Worm (Caenorhabditis elegans): ENCODE measurements around the gene sri-42.
"Not testable (repeated sequence)": the region's sequence is repeated elsewhere in the genome, so short reads cannot be mapped to it uniquely, and the experiment has no call there.

DNA sequence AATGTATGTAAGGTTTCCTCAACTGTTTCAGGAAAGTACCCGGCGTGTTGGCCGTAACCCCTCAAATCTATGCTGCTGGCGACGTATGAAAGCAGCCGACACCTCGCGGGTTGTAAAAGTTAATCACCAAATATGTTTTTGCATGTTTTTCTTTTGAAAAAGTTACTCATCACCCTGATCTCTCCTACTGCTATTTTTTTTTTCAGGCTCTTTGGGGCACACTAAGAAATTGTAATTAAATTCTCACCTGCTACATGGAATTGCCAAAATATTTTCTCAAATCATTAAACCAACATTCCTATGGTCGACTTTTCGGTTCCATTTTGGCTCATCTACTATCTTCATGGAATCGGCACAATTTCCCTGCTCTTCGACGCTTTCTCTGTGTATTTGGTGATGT lies 42.1 kb upstream of the sri-42 start, which contains the start of gene sri-78:
- not testable (repeated sequence) for TF ChIP-seq mxl-3 (GFP tag; optimal IDR thresholded peaks at IDR 0.05); skn-1 (tag; optimal IDR thresholded peaks at IDR 0.05); nhr-237 (tag; optimal IDR thresholded peaks at IDR 0.05); tag-97 (GFP tag; IDR thresholded peaks at IDR 0.05); ama-1 (optimal IDR thresholded peaks at IDR 0.05); attf-4 (tag; optimal IDR thresholded peaks at IDR 0.05); mxl-2 (GFP tag; conservative IDR thresholded peaks at IDR 0.05); ztf-11 (tag; optimal IDR thresholded peaks at IDR 0.05); egl-27 (tag; optimal IDR thresholded peaks at IDR 0.05); nhr-11 (tag; optimal IDR thresholded peaks at IDR 0.05)

Measured in whole organism, L4 larva.